Fruit fly (Drosophila melanogaster): Measurements from ENCODE around the gene CG33483.

DNA sequence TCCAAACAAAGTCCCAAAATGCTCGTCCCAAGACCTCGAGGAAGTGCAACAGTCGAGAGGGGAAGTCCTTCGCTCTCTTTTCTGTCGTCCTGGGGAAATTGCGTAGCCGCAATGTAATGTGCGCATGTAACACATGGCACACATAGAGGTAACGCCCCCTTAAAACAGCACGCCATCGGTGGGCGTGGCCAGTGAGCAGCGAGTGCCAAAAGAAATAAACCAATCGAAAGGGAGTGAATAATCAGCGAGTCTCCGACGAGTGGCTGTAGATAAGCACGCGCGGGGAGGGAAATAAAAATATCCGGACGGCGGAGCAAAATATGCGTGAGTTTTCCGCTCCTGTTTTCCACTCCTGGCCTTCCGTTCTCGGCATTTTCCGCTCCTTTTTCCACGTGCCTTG, 7.1 kb upstream of the CG33483 start:
- no peak for TF ChIP-seq CTCF (optimal IDR thresholded peaks at IDR 0.05)
- TF ChIP-seq CG8478 (optimal IDR thresholded peaks at IDR 0.05), result no peak
